Fruit fly (Drosophila melanogaster): ENCODE measurements around the gene CG4332.

CG4332 gene

dm6 chrX:13113863-13114407 lies 40.9 kb upstream of the CG4332 start:
- TF ChIP-seq CG17806 (tag; optimal IDR thresholded peaks at IDR 0.05): no peak
- TF ChIP-seq CG34367 (tag; optimal IDR thresholded peaks at IDR 0.05): no peak
- TF ChIP-seq fd96Ca (GFP tag; IDR thresholded peaks at IDR 0.05): 0 out of 3 replicates have a peak, but pooled peaks have one; percentile 26
- no peak for TF ChIP-seq Pif1B (GFP tag; optimal IDR thresholded peaks at IDR 0.05)
- TF ChIP-seq CG4496 (GFP tag; IDR thresholded peaks at IDR 0.05): peak; percentile 32; the same call in 1 of the 3 replicates

DNA sequence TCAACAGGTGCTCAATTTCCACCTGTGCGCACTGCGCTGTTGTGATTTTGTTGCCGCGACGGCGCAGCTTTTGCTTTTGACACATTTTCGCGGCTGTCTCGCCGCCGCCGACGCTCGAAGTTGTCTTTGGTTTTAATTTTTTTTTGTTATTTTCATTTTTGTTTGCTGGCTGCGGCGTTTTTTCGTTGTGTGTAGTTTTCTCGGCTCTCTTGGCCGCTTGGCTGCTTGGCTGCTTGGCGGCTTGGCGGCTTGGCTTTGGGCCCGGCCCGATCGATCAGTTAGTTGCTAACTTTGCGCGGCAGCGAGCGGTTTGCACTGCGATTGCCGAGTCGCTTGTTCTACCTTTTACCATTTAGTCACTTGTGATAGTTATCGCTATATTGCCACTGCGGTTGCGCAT lies 40.0 kb upstream of the CG4332 start, which contains the start of gene CG42237:
CG42237 (plus strand) TSS at position 271 of the 400 bp plus-strand sequence.
- peak; percentile 60 for TF ChIP-seq CG13204 (GFP tag; optimal IDR thresholded peaks at IDR 0.05)
- peak; percentile 68 for TF ChIP-seq CG4496 (GFP tag; IDR thresholded peaks at IDR 0.05)
- TF ChIP-seq fd96Ca (GFP tag; IDR thresholded peaks at IDR 0.05): peak; percentile 56; the same call in 2 of the 3 replicates
- TF ChIP-seq Ets98B (GFP tag; IDR thresholded peaks at IDR 0.05): peak; percentile 49
- TF ChIP-seq CG15710 (tag; optimal IDR thresholded peaks at IDR 0.05): peak; percentile 12
- peak; percentile 46; the same call in 1 of the 2 replicates for TF ChIP-seq CG12605 (GFP tag; IDR thresholded peaks at IDR 0.05)
- no peak for TF ChIP-seq gl (tag; optimal IDR thresholded peaks at IDR 0.05)
- no peak for TF ChIP-seq EcR (GFP tag; optimal IDR thresholded peaks at IDR 0.05)
- TF ChIP-seq CG17806 (tag; optimal IDR thresholded peaks at IDR 0.05): no peak
- no peak for TF ChIP-seq CG8301 (tag; optimal IDR thresholded peaks at IDR 0.05)
- 0 out of 2 replicates have a peak, but pooled peaks have one; percentile 17 for TF ChIP-seq CG32121 (GFP tag; IDR thresholded peaks at IDR 0.05)
- no peak for TF ChIP-seq rn (GFP tag; IDR thresholded peaks at IDR 0.05)
- TF ChIP-seq Pif1A (GFP tag; optimal IDR thresholded peaks at IDR 0.05): peak; percentile 14

DNA sequence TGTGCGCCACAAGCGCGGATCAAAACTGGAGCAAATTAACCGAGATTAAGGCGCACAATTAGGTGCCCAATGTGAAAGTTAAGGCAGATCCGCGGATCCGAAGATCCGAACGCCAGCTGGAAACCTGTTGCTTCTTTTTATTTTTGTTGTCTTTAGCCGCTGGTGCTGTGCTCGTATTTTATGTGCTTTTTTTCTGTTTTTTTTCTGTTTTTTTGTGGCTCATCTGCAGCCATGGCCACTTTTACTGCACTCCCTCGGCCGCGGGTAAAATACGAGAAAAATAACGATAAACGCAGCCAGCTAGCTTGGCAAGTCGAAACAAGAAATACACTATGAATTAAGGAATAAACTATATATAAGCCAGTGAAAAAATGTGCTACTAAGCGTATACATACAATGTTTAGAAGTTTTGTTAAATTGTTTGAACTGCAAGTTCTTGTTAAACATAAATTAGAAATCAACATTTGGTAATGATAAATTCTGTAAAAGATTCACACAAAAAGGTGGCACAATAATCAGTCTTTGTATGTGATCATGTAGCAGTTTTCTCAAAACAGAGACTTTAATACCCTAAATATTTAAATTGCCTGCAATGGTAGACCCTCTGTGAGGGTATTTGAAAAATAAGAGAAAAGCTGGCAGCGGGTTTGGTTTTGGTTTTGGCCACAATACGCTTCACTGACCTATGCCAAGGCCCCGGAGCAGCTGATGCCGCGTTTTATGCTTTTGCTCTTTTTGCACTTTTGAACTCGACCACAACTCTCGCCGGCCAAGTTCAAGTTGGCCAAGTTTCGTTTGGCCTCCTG lies 38.2 kb upstream of the CG4332 start:
- TF ChIP-seq CG14655 (GFP tag; optimal IDR thresholded peaks at IDR 0.05) (peak; percentile 50), EcR (GFP tag; optimal IDR thresholded peaks at IDR 0.05) (peak; percentile 19), CG10348 (GFP tag; IDR thresholded peaks at IDR 0.05) (no peak), CG8159 (tag; optimal IDR thresholded peaks at IDR 0.05) (peak; percentile 32), fd96Ca (GFP tag; IDR thresholded peaks at IDR 0.05) (no peak), CG15710 (tag; optimal IDR thresholded peaks at IDR 0.05) (peak; percentile 32), CG8301 (tag; optimal IDR thresholded peaks at IDR 0.05) (peak; percentile 10), CG4496 (GFP tag; IDR thresholded peaks at IDR 0.05) (no peak), CG17806 (tag; optimal IDR thresholded peaks at IDR 0.05) (peak; percentile 11), D1 (tag; optimal IDR thresholded peaks at IDR 0.05) (no peak), CG32121 (GFP tag; IDR thresholded peaks at IDR 0.05) (no peak), Snoo (tag; optimal IDR thresholded peaks at IDR 0.05) (peak; percentile 40), Ets98B (GFP tag; IDR thresholded peaks at IDR 0.05) (no peak), CG34367 (tag; optimal IDR thresholded peaks at IDR 0.05) (peak; percentile 51), gl (tag; optimal IDR thresholded peaks at IDR 0.05) (peak; percentile 79), Pif1A (GFP tag; optimal IDR thresholded peaks at IDR 0.05) (peak; percentile 46), CG12605 (GFP tag; IDR thresholded peaks at IDR 0.05) (peak; percentile 59; the same call in 1 of the 2 replicates), rn (GFP tag; IDR thresholded peaks at IDR 0.05) (no peak), CG13204 (GFP tag; optimal IDR thresholded peaks at IDR 0.05) (peak; percentile 66), Pif1B (GFP tag; optimal IDR thresholded peaks at IDR 0.05) (peak; percentile 45)

dm6 chrX:13125559-13125958 lies 29.3 kb upstream of the CG4332 start:
- TF ChIP-seq CG4496 (GFP tag; IDR thresholded peaks at IDR 0.05) (no peak), CG34367 (tag; optimal IDR thresholded peaks at IDR 0.05) (no peak), CG32121 (GFP tag; IDR thresholded peaks at IDR 0.05) (no peak), CG10348 (GFP tag; IDR thresholded peaks at IDR 0.05) (no peak), Pif1A (GFP tag; optimal IDR thresholded peaks at IDR 0.05) (no peak), Ets98B (GFP tag; IDR thresholded peaks at IDR 0.05) (no peak), CG8301 (tag; optimal IDR thresholded peaks at IDR 0.05) (no peak), CG9948 (tag; optimal IDR thresholded peaks at IDR 0.05) (no peak), EcR (GFP tag; optimal IDR thresholded peaks at IDR 0.05) (no peak), CG15710 (tag; optimal IDR thresholded peaks at IDR 0.05) (no peak)

dm6 chrX:13127973-13128749 lies 26.7 kb upstream of the CG4332 start:
- TF ChIP-seq CG10348 (GFP tag; IDR thresholded peaks at IDR 0.05): no peak
- peak; percentile 71 for TF ChIP-seq CG13204 (GFP tag; optimal IDR thresholded peaks at IDR 0.05)
- peak; percentile 44 for TF ChIP-seq CG15710 (tag; optimal IDR thresholded peaks at IDR 0.05)
- peak; percentile 71 for TF ChIP-seq CG12605 (GFP tag; IDR thresholded peaks at IDR 0.05)
- peak; percentile 59 for TF ChIP-seq D1 (tag; optimal IDR thresholded peaks at IDR 0.05)
- peak; percentile 51 for TF ChIP-seq CG8159 (tag; optimal IDR thresholded peaks at IDR 0.05)
- peak; percentile 39 for TF ChIP-seq Pif1A (GFP tag; optimal IDR thresholded peaks at IDR 0.05)
- TF ChIP-seq EcR (GFP tag; optimal IDR thresholded peaks at IDR 0.05): peak; percentile 45
- peak; percentile 53 for TF ChIP-seq CG14655 (GFP tag; optimal IDR thresholded peaks at IDR 0.05)
- peak; percentile 36; the same call in 1 of the 3 replicates for TF ChIP-seq fd96Ca (GFP tag; IDR thresholded peaks at IDR 0.05)
- no peak for TF ChIP-seq gl (tag; optimal IDR thresholded peaks at IDR 0.05)
- TF ChIP-seq Ets98B (GFP tag; IDR thresholded peaks at IDR 0.05): peak; percentile 75
- TF ChIP-seq CG8301 (tag; optimal IDR thresholded peaks at IDR 0.05): peak; percentile 46
- TF ChIP-seq rn (GFP tag; IDR thresholded peaks at IDR 0.05): no peak
- TF ChIP-seq Snoo (tag; optimal IDR thresholded peaks at IDR 0.05): no peak
- TF ChIP-seq CG9948 (tag; optimal IDR thresholded peaks at IDR 0.05): peak; percentile 42
- peak; percentile 86 for TF ChIP-seq CG4496 (GFP tag; IDR thresholded peaks at IDR 0.05)
- TF ChIP-seq CG34367 (tag; optimal IDR thresholded peaks at IDR 0.05): peak; percentile 7
- peak; percentile 49 for TF ChIP-seq CG17806 (tag; optimal IDR thresholded peaks at IDR 0.05)
- TF ChIP-seq Pif1B (GFP tag; optimal IDR thresholded peaks at IDR 0.05): no peak
- peak; percentile 68 for TF ChIP-seq CG32121 (GFP tag; IDR thresholded peaks at IDR 0.05)
